Worm (Caenorhabditis elegans): ENCODE measurements around the gene suca-1.

- TF ChIP-seq efl-1 (GFP tag; optimal IDR thresholded peaks at IDR 0.05) = no peak
- no peak for TF ChIP-seq egl-44 (GFP tag; IDR thresholded peaks at IDR 0.05)
- no peak for TF ChIP-seq cebp-1 (GFP tag; IDR thresholded peaks at IDR 0.05)
- TF ChIP-seq cebp-1 (tag; optimal IDR thresholded peaks at IDR 0.05) = no peak
Measured at ce11 chrX:10890456-10890855, 9.5 kb downstream of the suca-1 start, which contains the start of gene F47B10.5.

Data from whole organism, young adult.